Worm (Caenorhabditis elegans) whole organism, young adult: ENCODE data around the gene str-261.

ENCODE experiments used
- B0261.1 ChIP-seq: sonication (generic microtip); optimal IDR thresholded peaks from 2 replicates; lab custom pipeline; 2016; ENCODE audit warnings: mild to moderate bottlenecking, missing genetic modification characterization, moderate library complexity, missing compliant biosample characterization
- B0336.3 ChIP-seq: fragments of 200-800 bp; sonication (Bioruptor generic); IDR thresholded peaks from 2 replicates; pipeline ENCODE4 v1.3.6; 2022; ENCODE audit warnings: missing genetic modification characterization, missing compliant biosample characterization
- C06A6.2 ChIP-seq: fragments of 200-800 bp; sonication (Bioruptor generic); conservative IDR thresholded peaks from 2 replicates; pipeline ENCODE4 v1.3.6; 2022; ENCODE audit warnings: missing genetic modification characterization, missing compliant biosample characterization
- F10E7.11 ChIP-seq: sonication (generic microtip); optimal IDR thresholded peaks from 2 replicates; lab custom pipeline; 2017; ENCODE audit warnings: mild to moderate bottlenecking, missing genetic modification characterization, moderate library complexity, missing compliant biosample characterization
- F22D6.2 ChIP-seq: sonication (generic microtip); optimal IDR thresholded peaks from 2 replicates; lab custom pipeline; 2016; ENCODE audit warnings: mild to moderate bottlenecking, missing genetic modification characterization, missing compliant biosample characterization
- F33H1.4 ChIP-seq: fragments of 200-800 bp; sonication (Bioruptor generic); IDR thresholded peaks from 2 replicates; pipeline ENCODE4 v1.3.6; 2022; ENCODE audit warnings: missing genetic modification reagents, missing genetic modification characterization, missing compliant biosample characterization
- F37B4.10 ChIP-seq: fragments of 200-800 bp; sonication (Bioruptor generic); IDR thresholded peaks from 2 replicates; pipeline ENCODE4 v1.3.6; 2022; ENCODE audit warnings: missing genetic modification characterization, missing compliant biosample characterization
- F49E8.2 ChIP-seq: sonication (generic microtip); optimal IDR thresholded peaks from 3 replicates; lab custom pipeline; 2017; ENCODE audit warnings: missing genetic modification characterization, mild to moderate bottlenecking, missing compliant biosample characterization, antibody characterized with exemption, moderate library complexity; ENCODE audit not compliant: insufficient read depth
- F52B5.7 ChIP-seq: sonication (generic microtip); optimal IDR thresholded peaks from 2 replicates; lab custom pipeline; 2016; ENCODE audit warnings: mild to moderate bottlenecking, missing genetic modification characterization, missing compliant biosample characterization
- F57C9.4 ChIP-seq: sonication (generic microtip); optimal IDR thresholded peaks from 2 replicates; lab custom pipeline; 2017; ENCODE audit warnings: mild to moderate bottlenecking, missing genetic modification characterization, missing compliant biosample characterization
- K11D2.4 ChIP-seq: fragments of 200-800 bp; sonication (Bioruptor generic); IDR thresholded peaks from 2 replicates; pipeline ENCODE4 v1.3.6; 2022; ENCODE audit warnings: missing genetic modification reagents, missing genetic modification characterization, missing compliant biosample characterization
- K12H6.12 ChIP-seq: fragments of 200-800 bp; sonication (Bioruptor generic); optimal IDR thresholded peaks from 2 replicates; lab custom pipeline; 2018; ENCODE audit warnings: mild to moderate bottlenecking, missing genetic modification characterization, missing compliant biosample characterization
- Y53G8AR.9 ChIP-seq: fragments of 200-800 bp; sonication (Bioruptor generic); conservative IDR thresholded peaks from 2 replicates; pipeline ENCODE4 v1.3.6; 2022; ENCODE audit warnings: missing genetic modification reagents, missing genetic modification characterization, missing compliant biosample characterization
- aptf-3 ChIP-seq: fragments of 200-800 bp; sonication (Bioruptor generic); IDR thresholded peaks from 2 replicates; pipeline ENCODE4 v1.3.6; 2022; ENCODE audit warnings: missing genetic modification characterization, missing compliant biosample characterization
- athp-1 ChIP-seq: sonication (generic microtip); optimal IDR thresholded peaks from 2 replicates; lab custom pipeline; 2017; ENCODE audit warnings: mild to moderate bottlenecking, missing genetic modification characterization, missing compliant biosample characterization
- attf-5 ChIP-seq: fragments of 200-800 bp; sonication (Bioruptor generic); optimal IDR thresholded peaks from 2 replicates; lab custom pipeline; 2018; ENCODE audit warnings: mild to moderate bottlenecking, missing genetic modification characterization, missing compliant biosample characterization
- bed-1 ChIP-seq: fragments of 200-800 bp; sonication (Bioruptor generic); IDR thresholded peaks from 2 replicates; pipeline ENCODE4 v1.3.6; 2022; ENCODE audit warnings: missing genetic modification reagents, missing genetic modification characterization, missing compliant biosample characterization
- cebp-2 ChIP-seq: fragments of 200-800 bp; sonication (Bioruptor generic); IDR thresholded peaks from 2 replicates; pipeline ENCODE4 v1.3.6; 2022; ENCODE audit warnings: missing genetic modification characterization, missing compliant biosample characterization
- die-1 ChIP-seq: sonication (generic microtip); optimal IDR thresholded peaks from 2 replicates; lab custom pipeline; 2016; ENCODE audit warnings: missing genotype, mild to moderate bottlenecking, missing genetic modification characterization, missing compliant biosample characterization
- egl-18 ChIP-seq: fragments of 200-800 bp; sonication (Bioruptor generic); IDR thresholded peaks from 2 replicates; pipeline ENCODE4 v1.3.6; 2022; ENCODE audit warnings: missing genetic modification reagents, missing genetic modification characterization, missing compliant biosample characterization
- egrh-3 ChIP-seq: fragments of 200-800 bp; sonication (Bioruptor generic); IDR thresholded peaks from 2 replicates; pipeline ENCODE4 v1.3.6; 2022; ENCODE audit warnings: missing genetic modification reagents, missing genetic modification characterization, missing compliant biosample characterization
- ekl-4 ChIP-seq: fragments of 200-800 bp; sonication (Bioruptor generic); IDR thresholded peaks from 2 replicates; pipeline ENCODE4 v1.3.6; 2022; ENCODE audit warnings: missing genetic modification reagents, missing genetic modification characterization, missing compliant biosample characterization
- him-1 ChIP-seq: sonication (generic microtip); optimal IDR thresholded peaks from 2 replicates; lab custom pipeline; 2016; ENCODE audit warnings: missing genotype, missing genetic modification reagents, missing genetic modification characterization, missing compliant biosample characterization
- lag-1 ChIP-seq: fragments of 200-800 bp; sonication (Bioruptor generic); IDR thresholded peaks from 2 replicates; pipeline ENCODE4 v1.3.6; 2022; ENCODE audit warnings: missing genetic modification reagents, missing genetic modification characterization, missing compliant biosample characterization
- let-607 ChIP-seq, 2 experiments: fragments of 200-800 bp in 1 of 2; sonication (Bioruptor generic) in 1 of 2; sonication (generic microtip) in 1 of 2; optimal IDR thresholded peaks; 2 replicates each; lab custom pipeline; 2016 to 2018; ENCODE audit warnings: mild to moderate bottlenecking in 2 of 2, missing compliant biosample characterization in 2 of 2, missing genetic modification characterization in 2 of 2, moderate library complexity in 2 of 2, missing genotype in 1 of 2
- lin-35 ChIP-seq, 3 experiments: fragments of 150-350 bp in 2 of 3; sonication (generic microtip) in 1 of 3; optimal IDR thresholded peaks; 2 replicates each; lab custom pipeline; 2014 to 2018; ENCODE audit warnings: missing biosample characterization in 3 of 3, missing genetic modification characterization in 3 of 3, missing genetic modification reagents in 3 of 3
- lin-54 ChIP-seq: fragments of 200-800 bp; sonication (Bioruptor generic); optimal IDR thresholded peaks from 2 replicates; lab custom pipeline; 2018; ENCODE audit warnings: mild to moderate bottlenecking, missing genetic modification characterization, missing compliant biosample characterization
- lsl-1 ChIP-seq: fragments of 200-800 bp; sonication (Bioruptor generic); optimal IDR thresholded peaks from 2 replicates; lab custom pipeline; 2018; ENCODE audit warnings: mild to moderate bottlenecking, missing genetic modification characterization, moderate library complexity, missing compliant biosample characterization
- madf-10 ChIP-seq: sonication (generic microtip); optimal IDR thresholded peaks from 2 replicates; lab custom pipeline; 2016; ENCODE audit warnings: mild to moderate bottlenecking, missing genetic modification characterization, missing compliant biosample characterization
- mes-4 ChIP-seq: sonication (generic microtip); optimal IDR thresholded peaks from 2 replicates; lab custom pipeline; 2016; ENCODE audit warnings: missing genotype, missing genetic modification characterization, missing compliant biosample characterization
- mxl-1 ChIP-seq: sonication (generic microtip); optimal IDR thresholded peaks from 2 replicates; lab custom pipeline; 2016; ENCODE audit warnings: missing genetic modification characterization, missing compliant biosample characterization
- nfyb-1 ChIP-seq: fragments of 200-800 bp; sonication (Bioruptor generic); IDR thresholded peaks from 2 replicates; pipeline ENCODE4 v1.3.6; 2022; ENCODE audit warnings: missing genetic modification reagents, missing genetic modification characterization, missing compliant biosample characterization
- nhr-80 ChIP-seq: sonication (generic microtip); optimal IDR thresholded peaks from 2 replicates; lab custom pipeline; 2016; ENCODE audit warnings: missing genetic modification characterization, missing compliant biosample characterization
- nhr-90 ChIP-seq: sonication (generic microtip); optimal IDR thresholded peaks from 2 replicates; lab custom pipeline; 2016; ENCODE audit warnings: missing genotype, mild to moderate bottlenecking, missing genetic modification characterization, missing compliant biosample characterization
- pbrm-1 ChIP-seq: fragments of 200-800 bp; sonication (Bioruptor generic); IDR thresholded peaks from 2 replicates; pipeline ENCODE4 v1.3.6; 2022; ENCODE audit warnings: missing genetic modification reagents, missing genetic modification characterization, missing compliant biosample characterization
- rcor-1 ChIP-seq: fragments of 200-800 bp; sonication (Bioruptor generic); IDR thresholded peaks from 2 replicates; pipeline ENCODE4 v1.3.6; 2022; ENCODE audit warnings: missing genetic modification reagents, missing genetic modification characterization, missing compliant biosample characterization
- snpc-1.1 ChIP-seq: sonication (generic microtip); optimal IDR thresholded peaks from 2 replicates; lab custom pipeline; 2017; ENCODE audit warnings: missing genetic modification characterization, mild to moderate bottlenecking, missing compliant biosample characterization, antibody characterized with exemption, moderate library complexity, missing genotype, missing genetic modification reagents; ENCODE audit not compliant: insufficient read depth
- snpc-3.4 ChIP-seq: sonication (generic microtip); optimal IDR thresholded peaks from 2 replicates; lab custom pipeline; 2017; ENCODE audit warnings: missing genetic modification characterization, mild to moderate bottlenecking, missing compliant biosample characterization, antibody characterized with exemption, moderate library complexity, missing genotype, missing genetic modification reagents
- snpc-4 ChIP-seq, 5 experiments: fragments of 150-350 bp in 1 of 5; sonication (generic microtip) in 4 of 5; optimal IDR thresholded peaks; 2 replicates each; lab custom pipeline; 2014 to 2018; ENCODE audit warnings: missing genetic modification characterization in 5 of 5, missing biosample characterization in 3 of 5, antibody characterized with exemption in 2 of 5, mild to moderate bottlenecking in 2 of 5, missing compliant biosample characterization in 2 of 5, missing genotype in 2 of 5, moderate library complexity in 2 of 5, missing genetic modification reagents in 1 of 5
- tbp1 ChIP-seq: fragments of 200-800 bp; sonication (Bioruptor generic); optimal IDR thresholded peaks from 2 replicates; lab custom pipeline; 2018; ENCODE audit warnings: mild to moderate bottlenecking, missing genetic modification characterization, missing compliant biosample characterization
- unc-130 ChIP-seq: sonication (generic microtip); optimal IDR thresholded peaks from 2 replicates; lab custom pipeline; 2016; ENCODE audit warnings: missing genetic modification reagents, missing genetic modification characterization, missing compliant biosample characterization
- unc-62 ChIP-seq: fragments of 150-350 bp; optimal IDR thresholded peaks from 2 replicates; lab custom pipeline; 2014; ENCODE audit warnings: missing biosample characterization, missing genetic modification reagents, missing genetic modification characterization
- zfh-2 ChIP-seq: fragments of 200-800 bp; sonication (Bioruptor generic); conservative IDR thresholded peaks from 2 replicates; pipeline ENCODE4 v1.3.6; 2022; ENCODE audit warnings: missing genetic modification reagents, missing genetic modification characterization, missing compliant biosample characterization
- ztf-18 ChIP-seq: sonication (generic microtip); optimal IDR thresholded peaks from 2 replicates; lab custom pipeline; 2016; ENCODE audit warnings: missing genotype, mild to moderate bottlenecking, missing genetic modification characterization, missing compliant biosample characterization
- ztf-22 ChIP-seq: fragments of 200-800 bp; sonication (Bioruptor generic); optimal IDR thresholded peaks from 2 replicates; lab custom pipeline; 2018; ENCODE audit warnings: mild to moderate bottlenecking, missing genetic modification characterization, moderate library complexity, missing compliant biosample characterization
- ztf-25 ChIP-seq: fragments of 200-800 bp; sonication (Bioruptor generic); IDR thresholded peaks from 2 replicates; pipeline ENCODE4 v1.3.6; 2022; ENCODE audit warnings: missing genetic modification reagents, missing genetic modification characterization, missing compliant biosample characterization

Gene str-261

ce11 chrIII:11110756-11111155 is 36.4 kb downstream of the str-261 start (continued):
- TF ChIP-seq ekl-4: peak; percentile 71
- TF ChIP-seq ztf-18 (tag; lab: Kevin White, UChicago): peak; percentile 91
- no peak for TF ChIP-seq zfh-2
- TF ChIP-seq lag-1 (GFP tag; lab: Robert Waterston, UW): no peak
- no peak for TF ChIP-seq egrh-3 (GFP tag; lab: Robert Waterston, UW)
- peak; percentile 6 for TF ChIP-seq F49E8.2 (tag; lab: Kevin White, UChicago)
- no peak for TF ChIP-seq unc-62 (GFP tag; lab: Kevin White, UChicago)
- no peak for TF ChIP-seq mxl-1 (tag; lab: Kevin White, UChicago)
- no peak for TF ChIP-seq bed-1
- TF ChIP-seq athp-1 (tag; lab: Kevin White, UChicago): no peak
- peak; percentile 51; the same call in 1 of the 2 replicates for TF ChIP-seq F33H1.4
- no peak for TF ChIP-seq cebp-2 (GFP tag; lab: Robert Waterston, UW)
- TF ChIP-seq snpc-1.1 (tag; lab: Kevin White, UChicago): no peak

ce11 chrIII:11112718-11113117 is 38.4 kb downstream of the str-261 start:
- TF ChIP-seq snpc-4 (GFP tag; optimal IDR thresholded peaks at IDR 0.05; lab: Kevin White, UChicago) (no peak), snpc-4 (tag; optimal IDR thresholded peaks at IDR 0.05; lab: Kevin White, UChicago) (peak in 3 of 4 experiments; percentile 22 to 42 (median 33)), F57C9.4 (tag; lab: Kevin White, UChicago) (no peak), C06A6.2 (GFP tag; lab: Robert Waterston, UW) (0 out of 2 replicates have a peak, but pooled peaks have one; percentile 45), aptf-3 (GFP tag; lab: Robert Waterston, UW) (no peak), nhr-80 (peak; percentile 58), F10E7.11 (tag; lab: Kevin White, UChicago) (no peak), die-1 (no peak), zfh-2 (peak; percentile 81), rcor-1 (GFP tag; lab: Robert Waterston, UW) (0 out of 2 replicates have a peak, but pooled peaks have one; percentile 15), unc-130 (GFP tag; lab: Kevin White, UChicago) (peak; percentile 23), let-607 (tag; optimal IDR thresholded peaks at IDR 0.05; lab: Kevin White, UChicago) (peak in 1 of 2 experiments; percentile 5), snpc-3.4 (no peak), lin-35 (GFP tag; optimal IDR thresholded peaks at IDR 0.05; lab: Kevin White, UChicago) (peak in 1 of 3 experiments; percentile 11), attf-5 (GFP tag; lab: Kevin White, UChicago) (peak; percentile 87), egrh-3 (GFP tag; lab: Robert Waterston, UW) (peak; percentile 42), B0336.3 (0 out of 2 replicates have a peak, but pooled peaks have one; percentile 29), B0261.1 (tag; lab: Kevin White, UChicago) (no peak), ztf-22 (GFP tag; lab: Kevin White, UChicago) (no peak), him-1 (tag; lab: Kevin White, UChicago) (no peak), pbrm-1 (peak; percentile 49; the same call in 1 of the 2 replicates), nfyb-1 (GFP tag; lab: Robert Waterston, UW) (0 out of 2 replicates have a peak, but pooled peaks have one; percentile 61), K12H6.12 (tag; lab: Kevin White, UChicago) (peak; percentile 55), F52B5.7 (tag; lab: Kevin White, UChicago) (no peak), F22D6.2 (tag; lab: Kevin White, UChicago) (no peak), ztf-25 (GFP tag; lab: Robert Waterston, UW) (0 out of 2 replicates have a peak, but pooled peaks have one; percentile 41), lsl-1 (GFP tag; lab: Kevin White, UChicago) (peak; percentile 22), mes-4 (tag; lab: Kevin White, UChicago) (no peak), ekl-4 (0 out of 2 replicates have a peak, but pooled peaks have one; percentile 38), tbp1 (GFP tag; lab: Kevin White, UChicago) (peak; percentile 18), Y53G8AR.9 (GFP tag; lab: Robert Waterston, UW) (peak; percentile 59; the same call in 1 of the 2 replicates), K11D2.4 (peak; percentile 81), egl-18 (GFP tag; lab: Robert Waterston, UW) (no peak), lin-54 (GFP tag; lab: Kevin White, UChicago) (peak; percentile 59), madf-10 (tag; lab: Kevin White, UChicago) (peak; percentile 9), F37B4.10 (GFP tag; lab: Robert Waterston, UW) (no peak), nhr-90 (no peak)
